Fruit fly (Drosophila melanogaster): ENCODE data around the gene Tmtc2.

Gene Tmtc2

DNA sequence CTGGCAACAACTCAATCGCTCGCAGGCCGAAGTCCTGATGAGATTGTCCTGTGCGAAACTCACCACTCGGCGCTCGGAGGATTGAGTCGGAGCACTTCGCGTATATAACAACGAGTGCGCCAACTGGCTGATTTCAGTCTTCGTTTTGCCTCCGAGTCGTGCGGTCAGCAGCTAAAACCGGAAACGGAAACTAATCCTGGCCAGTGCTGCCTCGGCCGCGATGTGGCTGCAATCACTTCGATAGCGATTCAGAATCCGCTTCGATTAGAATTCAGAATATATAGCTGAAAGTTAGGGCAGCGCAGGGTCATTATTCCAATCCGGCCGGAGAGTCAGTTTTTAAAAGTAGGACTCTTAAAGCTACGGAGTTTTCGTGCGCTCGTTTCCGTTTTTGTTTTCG lies at the start of gene Tmtc2:
Gene Tmtc2, plus strand, starts transcription at position 134 of the 400 bp plus-strand sequence.
- no peak for TF ChIP-seq CG4318 (GFP tag; optimal IDR thresholded peaks at IDR 0.05)
- TF ChIP-seq salr (GFP tag; optimal IDR thresholded peaks at IDR 0.05), result no peak

DNA sequence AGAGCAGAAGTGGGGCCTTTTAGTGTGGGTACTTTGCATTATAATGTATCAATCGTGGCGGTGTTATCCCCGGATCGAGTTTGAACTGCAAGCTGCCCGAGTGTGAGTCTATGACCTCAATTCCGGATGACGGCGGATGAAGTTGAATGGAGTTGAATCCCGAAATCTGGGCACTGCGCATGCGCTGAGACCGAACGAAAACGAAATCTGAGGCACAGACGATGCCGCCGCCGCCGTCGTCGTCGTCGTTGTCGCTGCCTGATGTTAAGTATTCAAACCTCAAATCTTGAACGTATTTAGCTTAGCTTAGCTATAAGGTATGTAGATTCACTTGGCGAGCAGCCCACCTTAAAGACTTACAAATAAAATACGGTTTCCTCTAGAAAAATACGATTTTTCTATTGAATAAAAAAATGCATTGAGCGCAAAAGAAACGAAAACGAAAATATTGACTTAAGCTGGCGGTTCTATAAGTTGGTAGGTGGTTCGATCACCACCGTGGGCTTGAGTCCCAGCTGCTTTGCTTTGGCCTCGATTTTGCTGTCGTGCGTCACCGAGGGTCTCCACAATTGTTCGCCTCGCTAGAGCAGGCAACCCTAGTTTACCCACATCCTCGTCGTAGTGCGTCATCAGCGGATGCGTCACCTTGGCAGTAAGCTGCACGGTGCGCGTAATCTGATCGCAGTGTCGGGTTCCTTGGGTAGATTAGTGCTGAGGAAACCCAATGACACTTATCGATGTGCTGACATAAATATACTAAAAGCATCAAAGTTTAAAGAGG lies 48.7 kb upstream of the Tmtc2 start:
- TF ChIP-seq Smox (GFP tag; optimal IDR thresholded peaks at IDR 0.05) (no peak), svp (GFP tag) (peak; percentile 45), CG11762 (GFP tag; optimal IDR thresholded peaks at IDR 0.05; ENCODE audit: insufficient read depth) (no peak)

DNA sequence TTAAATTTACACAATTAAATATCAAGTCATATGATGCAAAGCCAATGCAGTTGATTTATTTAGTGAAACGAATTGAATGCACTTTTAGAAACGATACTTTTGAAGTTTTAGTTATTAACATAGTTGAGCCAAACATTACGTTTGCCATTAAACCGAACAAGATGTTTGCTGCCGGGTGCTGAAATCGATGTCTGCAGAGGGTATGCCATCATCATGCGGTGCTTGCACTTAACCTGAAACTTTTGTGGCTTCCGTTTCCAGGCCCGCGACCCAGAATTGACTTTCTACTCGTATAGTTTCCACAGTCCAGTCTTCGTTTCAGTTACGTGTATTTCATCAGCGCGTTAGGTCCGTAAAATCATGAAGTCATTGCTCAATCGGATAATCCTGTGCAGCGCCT lies 45.6 kb upstream of the Tmtc2 start, which contains the start of gene ninaA:
Gene ninaA, plus strand, starts transcription at position 301 of the 400 bp plus-strand sequence.
- TF ChIP-seq CG11762 (GFP tag; optimal IDR thresholded peaks at IDR 0.05; ENCODE audit: insufficient read depth) (no peak), cyc (GFP tag; optimal IDR thresholded peaks at IDR 0.05) (no peak), OdsH (GFP tag; optimal IDR thresholded peaks at IDR 0.05) (no peak), CG4318 (GFP tag; optimal IDR thresholded peaks at IDR 0.05) (no peak), achi (GFP tag; optimal IDR thresholded peaks at IDR 0.05) (no peak), CG3032 (tag; optimal IDR thresholded peaks at IDR 0.05) (no peak)

DNA sequence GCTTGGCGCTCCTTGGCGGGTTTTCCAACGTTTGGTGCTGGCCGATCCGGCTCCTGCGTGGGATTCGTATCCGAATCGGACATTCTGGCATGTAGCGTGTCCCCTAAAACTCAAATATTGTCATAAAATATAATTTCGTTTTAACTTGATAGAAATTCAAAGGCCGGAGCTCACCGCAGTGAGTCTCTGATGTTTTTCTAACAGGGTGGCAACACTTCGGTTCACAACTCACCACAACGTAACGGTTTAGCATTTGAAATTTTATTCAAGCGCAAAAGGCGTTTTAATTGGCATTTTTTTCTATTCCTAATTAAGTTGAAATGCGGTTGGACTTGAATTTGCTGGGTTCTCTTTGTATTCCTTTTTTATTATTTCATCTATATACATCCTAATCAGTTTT lies 37.6 kb upstream of the Tmtc2 start, which contains the start of gene CG15824:
Gene CG15824, minus strand, starts transcription at position 172 of the 400 bp plus-strand sequence.
- no peak for TF ChIP-seq achi (GFP tag; optimal IDR thresholded peaks at IDR 0.05)
- no peak for TF ChIP-seq CG10669 (GFP tag; optimal IDR thresholded peaks at IDR 0.05)

DNA sequence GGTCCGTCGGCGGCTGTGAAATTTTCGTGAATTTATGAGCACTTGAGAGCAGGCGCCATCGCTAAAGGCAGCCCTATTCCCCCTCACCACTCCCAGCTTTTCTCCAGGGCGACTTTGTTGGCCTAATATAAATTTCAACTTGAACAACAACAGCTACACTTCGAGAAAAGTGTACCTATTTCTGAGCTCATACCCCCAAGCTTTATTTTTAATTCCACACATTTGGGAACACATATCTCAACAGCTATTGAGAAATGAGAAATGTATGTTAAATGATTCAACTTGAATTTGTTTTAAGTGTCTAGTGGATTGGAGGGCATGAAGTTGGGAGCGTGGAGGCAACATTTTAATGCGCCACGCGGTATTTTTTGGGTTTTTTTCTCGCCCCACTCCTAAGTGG lies 35.9 kb upstream of the Tmtc2 start:
- no peak for TF ChIP-seq eg (GFP tag; IDR thresholded peaks at IDR 0.05)

DNA sequence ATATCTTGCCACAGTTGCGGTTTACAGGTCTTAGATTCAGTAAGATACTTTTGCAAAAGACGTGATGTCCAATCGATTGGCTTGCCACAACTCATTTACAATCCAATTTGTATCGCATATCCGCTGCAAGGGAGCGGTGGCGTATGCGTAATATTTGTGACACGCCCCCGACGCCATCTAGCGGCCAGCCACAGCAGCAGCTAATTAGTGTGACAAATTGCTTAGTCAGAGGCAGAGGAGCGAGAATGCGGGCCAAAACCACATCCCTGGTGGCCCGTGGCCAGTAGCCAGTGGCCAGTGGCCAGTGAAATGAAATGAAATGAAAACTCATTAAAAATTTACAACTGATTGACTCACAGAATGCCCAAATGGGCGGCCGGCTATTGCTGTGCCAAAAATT lies 34.8 kb upstream of the Tmtc2 start:
- TF ChIP-seq Lpt (GFP tag; optimal IDR thresholded peaks at IDR 0.05) (no peak), Sox15 (GFP tag; optimal IDR thresholded peaks at IDR 0.05) (no peak), lz (GFP tag; optimal IDR thresholded peaks at IDR 0.05) (no peak), dsx (GFP tag; optimal IDR thresholded peaks at IDR 0.05; ENCODE audit: poor library complexity, severe bottlenecking) (no peak), CG10631 (GFP tag; optimal IDR thresholded peaks at IDR 0.05) (no peak), Hr4 (GFP tag; optimal IDR thresholded peaks at IDR 0.05) (no peak), Smox (GFP tag; optimal IDR thresholded peaks at IDR 0.05) (no peak), cyc (GFP tag; optimal IDR thresholded peaks at IDR 0.05) (no peak), Hr38 (GFP tag; optimal IDR thresholded peaks at IDR 0.05) (no peak), CG11902 (GFP tag; optimal IDR thresholded peaks at IDR 0.05) (no peak), Ets21C (GFP tag; optimal IDR thresholded peaks at IDR 0.05) (no peak), Gug (GFP tag; IDR thresholded peaks at IDR 0.05) (no peak)

DNA sequence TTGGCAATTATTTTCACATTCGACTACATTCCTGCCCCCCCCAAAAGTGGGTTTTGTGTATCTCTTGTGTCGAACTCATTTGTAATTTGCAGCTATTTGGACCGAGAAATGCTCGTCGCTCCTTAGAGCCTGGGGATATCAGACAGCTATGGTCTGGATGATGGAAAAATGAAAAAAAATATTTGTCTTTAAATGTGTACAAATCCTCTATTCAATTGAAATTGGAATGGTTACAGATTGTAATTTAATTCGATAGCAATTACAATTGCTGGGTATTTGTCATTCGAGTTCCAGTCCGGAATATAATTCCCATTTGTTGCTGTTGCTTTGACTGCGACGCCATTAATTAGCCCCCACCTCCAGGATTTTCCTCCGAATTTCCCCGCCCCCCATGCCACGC lies 32.8 kb upstream of the Tmtc2 start:
- TF ChIP-seq CG34406 (GFP tag; optimal IDR thresholded peaks at IDR 0.05), result no peak
- 0 out of 3 replicates have a peak, but pooled peaks have one; percentile 21 for TF ChIP-seq eg (GFP tag; IDR thresholded peaks at IDR 0.05)

DNA sequence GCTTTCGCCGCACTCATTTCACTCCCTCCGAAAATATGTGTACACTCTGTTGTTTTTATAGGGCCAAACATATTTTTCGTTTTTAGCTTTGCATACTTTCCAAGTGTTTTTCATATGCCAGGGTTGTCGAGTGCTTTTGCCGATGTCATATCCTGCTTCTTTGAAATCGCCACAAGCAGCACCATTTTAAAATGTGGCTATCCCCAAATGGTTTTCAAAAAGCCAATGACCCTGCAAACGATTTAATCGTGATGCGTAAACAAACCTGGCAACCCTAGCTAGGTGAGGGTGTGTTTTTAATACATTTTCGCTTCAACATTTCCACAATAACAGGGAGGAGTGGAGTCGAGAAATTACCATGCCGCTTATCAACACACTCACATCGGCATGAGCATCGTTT lies 30.1 kb upstream of the Tmtc2 start:
- no peak for TF ChIP-seq spab (GFP tag; optimal IDR thresholded peaks at IDR 0.05)
- peak; percentile 8 for TF ChIP-seq Hr39 (GFP tag; optimal IDR thresholded peaks at IDR 0.05)
- TF ChIP-seq fd85E (GFP tag; optimal IDR thresholded peaks at IDR 0.05), result no peak
- TF ChIP-seq Eip78C (GFP tag), result peak; percentile 32
- no peak for TF ChIP-seq CG15336 (GFP tag; IDR thresholded peaks at IDR 0.05)
- TF ChIP-seq CG8632 (GFP tag; optimal IDR thresholded peaks at IDR 0.05), result no peak
- TF ChIP-seq OdsH (GFP tag; optimal IDR thresholded peaks at IDR 0.05), result no peak
- TF ChIP-seq Lpt (GFP tag; optimal IDR thresholded peaks at IDR 0.05), result no peak
- TF ChIP-seq topi (GFP tag; optimal IDR thresholded peaks at IDR 0.05), result no peak
- peak; percentile 57 for TF ChIP-seq svp (GFP tag)
- no peak for TF ChIP-seq Blimp-1 (GFP tag; optimal IDR thresholded peaks at IDR 0.05)

Measured in whole organism, prepupa.